Worm (Caenorhabditis elegans) whole organism, young adult: ENCODE data around the gene him-5.

ENCODE experiments used
- B0019.2 ChIP-seq: fragments of 200-800 bp; sonication (Bioruptor generic); conservative IDR thresholded peaks from 2 replicates; pipeline ENCODE4 v1.3.6; 2022; ENCODE audit warnings: missing genetic modification reagents, missing genetic modification characterization, missing compliant biosample characterization
- C06A6.2 ChIP-seq: fragments of 200-800 bp; sonication (Bioruptor generic); conservative IDR thresholded peaks from 2 replicates; pipeline ENCODE4 v1.3.6; 2022; ENCODE audit warnings: missing genetic modification characterization, missing compliant biosample characterization
- F10E7.11 ChIP-seq: sonication (generic microtip); optimal IDR thresholded peaks from 2 replicates; lab custom pipeline; 2017; ENCODE audit warnings: mild to moderate bottlenecking, missing genetic modification characterization, moderate library complexity, missing compliant biosample characterization
- F33H1.4 ChIP-seq: fragments of 200-800 bp; sonication (Bioruptor generic); IDR thresholded peaks from 2 replicates; pipeline ENCODE4 v1.3.6; 2022; ENCODE audit warnings: missing genetic modification reagents, missing genetic modification characterization, missing compliant biosample characterization
- F39B2.1 ChIP-seq: fragments of 200-800 bp; sonication (Bioruptor generic); IDR thresholded peaks from 2 replicates; pipeline ENCODE4 v1.3.6; 2022; ENCODE audit warnings: missing genetic modification reagents, missing genetic modification characterization, missing compliant biosample characterization
- F57C9.4 ChIP-seq: sonication (generic microtip); optimal IDR thresholded peaks from 2 replicates; lab custom pipeline; 2017; ENCODE audit warnings: mild to moderate bottlenecking, missing genetic modification characterization, missing compliant biosample characterization
- K11D2.4 ChIP-seq: fragments of 200-800 bp; sonication (Bioruptor generic); IDR thresholded peaks from 2 replicates; pipeline ENCODE4 v1.3.6; 2022; ENCODE audit warnings: missing genetic modification reagents, missing genetic modification characterization, missing compliant biosample characterization
- Y56A3A.18 ChIP-seq: fragments of 200-800 bp; sonication (Bioruptor generic); IDR thresholded peaks from 2 replicates; pipeline ENCODE4 v1.3.6; 2022; ENCODE audit warnings: missing genetic modification reagents, missing genetic modification characterization, missing compliant biosample characterization
- Y67H2A.10 ChIP-seq: fragments of 200-800 bp; sonication (Bioruptor generic); conservative IDR thresholded peaks from 2 replicates; pipeline ENCODE4 v1.3.6; 2022; ENCODE audit warnings: missing genetic modification reagents, missing genetic modification characterization, missing compliant biosample characterization
- ZK185.1 ChIP-seq: sonication (generic microtip); optimal IDR thresholded peaks from 2 replicates; lab custom pipeline; 2016; ENCODE audit warnings: mild to moderate bottlenecking, missing genetic modification characterization, missing compliant biosample characterization; ENCODE audit not compliant: poor library complexity, severe bottlenecking
- akir-1 ChIP-seq: fragments of 200-800 bp; sonication (Bioruptor generic); optimal IDR thresholded peaks from 2 replicates; lab custom pipeline; 2018; ENCODE audit warnings: mild to moderate bottlenecking, missing genetic modification characterization, moderate library complexity, missing compliant biosample characterization
- athp-1 ChIP-seq: sonication (generic microtip); optimal IDR thresholded peaks from 2 replicates; lab custom pipeline; 2017; ENCODE audit warnings: mild to moderate bottlenecking, missing genetic modification characterization, missing compliant biosample characterization
- attf-3 ChIP-seq: fragments of 200-800 bp; sonication (Bioruptor generic); conservative IDR thresholded peaks from 2 replicates; pipeline ENCODE4 v1.3.6; 2022; ENCODE audit warnings: missing genetic modification reagents, missing genetic modification characterization, missing compliant biosample characterization
- bed-1 ChIP-seq: fragments of 200-800 bp; sonication (Bioruptor generic); IDR thresholded peaks from 2 replicates; pipeline ENCODE4 v1.3.6; 2022; ENCODE audit warnings: missing genetic modification reagents, missing genetic modification characterization, missing compliant biosample characterization
- bed-2 ChIP-seq: fragments of 200-800 bp; sonication (Bioruptor generic); IDR thresholded peaks from 2 replicates; pipeline ENCODE4 v1.3.6; 2022; ENCODE audit warnings: missing genetic modification reagents, missing genetic modification characterization, missing compliant biosample characterization
- cebp-1 ChIP-seq, 2 experiments: fragments of 200-800 bp in 1 of 2; sonication (Bioruptor generic) in 1 of 2; sonication (generic microtip) in 1 of 2; IDR thresholded peaks in 1 of 2; optimal IDR thresholded peaks in 1 of 2; 2 replicates each; pipeline versions ENCODE4 v1.3.6 to Lab custom; 2017 to 2022; ENCODE audit warnings: missing compliant biosample characterization in 2 of 2, missing genetic modification characterization in 2 of 2, mild to moderate bottlenecking in 1 of 2, missing genetic modification reagents in 1 of 2, moderate library complexity in 1 of 2
- cebp-2 ChIP-seq: fragments of 200-800 bp; sonication (Bioruptor generic); IDR thresholded peaks from 2 replicates; pipeline ENCODE4 v1.3.6; 2022; ENCODE audit warnings: missing genetic modification characterization, missing compliant biosample characterization
- ceh-27 ChIP-seq: fragments of 200-800 bp; sonication (Bioruptor generic); optimal IDR thresholded peaks from 2 replicates; lab custom pipeline; 2018; ENCODE audit warnings: mild to moderate bottlenecking, missing genetic modification characterization, moderate library complexity, missing compliant biosample characterization
- ceh-58 ChIP-seq: fragments of 200-800 bp; sonication (Bioruptor generic); IDR thresholded peaks from 2 replicates; pipeline ENCODE4 v1.3.6; 2022; ENCODE audit warnings: missing genetic modification characterization, missing compliant biosample characterization
- ceh-79 ChIP-seq: sonication (generic microtip); optimal IDR thresholded peaks from 2 replicates; lab custom pipeline; 2017; ENCODE audit warnings: mild to moderate bottlenecking, missing genetic modification characterization, missing compliant biosample characterization
- ceh-91 ChIP-seq: fragments of 200-800 bp; sonication (Bioruptor generic); IDR thresholded peaks from 2 replicates; pipeline ENCODE4 v1.3.6; 2022; ENCODE audit warnings: missing genetic modification reagents, missing genetic modification characterization, missing compliant biosample characterization
- egl-18 ChIP-seq: fragments of 200-800 bp; sonication (Bioruptor generic); IDR thresholded peaks from 2 replicates; pipeline ENCODE4 v1.3.6; 2022; ENCODE audit warnings: missing genetic modification reagents, missing genetic modification characterization, missing compliant biosample characterization
- egl-44 ChIP-seq: fragments of 200-800 bp; sonication (Bioruptor generic); IDR thresholded peaks from 2 replicates; pipeline ENCODE4 v1.3.6; 2022; ENCODE audit warnings: missing genetic modification reagents, missing genetic modification characterization, missing compliant biosample characterization
- gei-17 ChIP-seq: fragments of 200-800 bp; sonication (Bioruptor generic); optimal IDR thresholded peaks from 2 replicates; lab custom pipeline; 2018; ENCODE audit warnings: mild to moderate bottlenecking, missing genetic modification characterization, missing compliant biosample characterization
- hmg-1.2 ChIP-seq: fragments of 200-800 bp; sonication (Bioruptor generic); IDR thresholded peaks from 2 replicates; pipeline ENCODE4 v1.3.6; 2022; ENCODE audit warnings: missing genetic modification reagents, missing genetic modification characterization, missing compliant biosample characterization
- hmg-20 ChIP-seq: fragments of 200-800 bp; sonication (Bioruptor generic); IDR thresholded peaks from 2 replicates; pipeline ENCODE4 v1.3.6; 2022; ENCODE audit warnings: missing genetic modification reagents, missing genetic modification characterization, missing compliant biosample characterization
- hsf-1 ChIP-seq: fragments of 200-800 bp; sonication (Bioruptor generic); IDR thresholded peaks from 2 replicates; pipeline ENCODE4 v1.3.6; 2022; ENCODE audit warnings: missing genetic modification reagents, missing genetic modification characterization, missing compliant biosample characterization
- lag-1 ChIP-seq: fragments of 200-800 bp; sonication (Bioruptor generic); IDR thresholded peaks from 2 replicates; pipeline ENCODE4 v1.3.6; 2022; ENCODE audit warnings: missing genetic modification reagents, missing genetic modification characterization, missing compliant biosample characterization
- let-526 ChIP-seq: fragments of 200-800 bp; sonication (Bioruptor generic); IDR thresholded peaks from 2 replicates; pipeline ENCODE4 v1.3.6; 2022; ENCODE audit warnings: missing genetic modification reagents, missing genetic modification characterization, missing compliant biosample characterization
- lir-1 ChIP-seq: fragments of 200-800 bp; sonication (Bioruptor generic); conservative IDR thresholded peaks from 2 replicates; pipeline ENCODE4 v1.3.6; 2022; ENCODE audit warnings: missing genetic modification reagents, missing genetic modification characterization, missing compliant biosample characterization
- madf-10 ChIP-seq: sonication (generic microtip); optimal IDR thresholded peaks from 2 replicates; lab custom pipeline; 2016; ENCODE audit warnings: mild to moderate bottlenecking, missing genetic modification characterization, missing compliant biosample characterization
- madf-3 ChIP-seq: fragments of 200-800 bp; sonication (Bioruptor generic); IDR thresholded peaks from 2 replicates; pipeline ENCODE4 v1.3.6; 2022; ENCODE audit warnings: missing genetic modification reagents, missing genetic modification characterization, missing compliant biosample characterization
- madf-6 ChIP-seq: fragments of 200-800 bp; sonication (Bioruptor generic); IDR thresholded peaks from 2 replicates; pipeline ENCODE4 v1.3.6; 2022; ENCODE audit warnings: missing genetic modification reagents, missing genetic modification characterization, missing compliant biosample characterization
- mcd-1 ChIP-seq: fragments of 200-800 bp; sonication (Bioruptor generic); IDR thresholded peaks from 2 replicates; pipeline ENCODE4 v1.3.6; 2022; ENCODE audit warnings: missing genetic modification reagents, missing genetic modification characterization, missing compliant biosample characterization
- nhr-80 ChIP-seq: sonication (generic microtip); optimal IDR thresholded peaks from 2 replicates; lab custom pipeline; 2016; ENCODE audit warnings: missing genetic modification characterization, missing compliant biosample characterization
- pbrm-1 ChIP-seq: fragments of 200-800 bp; sonication (Bioruptor generic); IDR thresholded peaks from 2 replicates; pipeline ENCODE4 v1.3.6; 2022; ENCODE audit warnings: missing genetic modification reagents, missing genetic modification characterization, missing compliant biosample characterization
- rcor-1 ChIP-seq: fragments of 200-800 bp; sonication (Bioruptor generic); IDR thresholded peaks from 2 replicates; pipeline ENCODE4 v1.3.6; 2022; ENCODE audit warnings: missing genetic modification reagents, missing genetic modification characterization, missing compliant biosample characterization
- rec-8 ChIP-seq, 2 experiments: sonication (generic microtip); optimal IDR thresholded peaks; 2 replicates each; lab custom pipeline; 2016; ENCODE audit warnings: mild to moderate bottlenecking in 2 of 2, missing genetic modification characterization in 2 of 2, missing genetic modification reagents in 2 of 2, missing genotype in 2 of 2, missing biosample characterization in 1 of 2, missing compliant biosample characterization in 1 of 2, moderate library complexity in 1 of 2
- snpc-1.3 ChIP-seq: sonication (generic microtip); optimal IDR thresholded peaks from 2 replicates; lab custom pipeline; 2017; ENCODE audit warnings: missing genetic modification characterization, mild to moderate bottlenecking, missing compliant biosample characterization, antibody characterized with exemption, moderate library complexity, missing genotype, missing genetic modification reagents; ENCODE audit not compliant: insufficient read depth
- somi-1 ChIP-seq: fragments of 200-800 bp; sonication (Bioruptor generic); optimal IDR thresholded peaks from 2 replicates; lab custom pipeline; 2018; ENCODE audit warnings: mild to moderate bottlenecking, missing genetic modification characterization, missing compliant biosample characterization
- tbp1 ChIP-seq: fragments of 200-800 bp; sonication (Bioruptor generic); optimal IDR thresholded peaks from 2 replicates; lab custom pipeline; 2018; ENCODE audit warnings: mild to moderate bottlenecking, missing genetic modification characterization, missing compliant biosample characterization
- unc-130 ChIP-seq: sonication (generic microtip); optimal IDR thresholded peaks from 2 replicates; lab custom pipeline; 2016; ENCODE audit warnings: missing genetic modification reagents, missing genetic modification characterization, missing compliant biosample characterization
- zim-3 ChIP-seq: sonication (generic microtip); optimal IDR thresholded peaks from 2 replicates; lab custom pipeline; 2017; ENCODE audit warnings: mild to moderate bottlenecking, missing genetic modification characterization, moderate library complexity, missing compliant biosample characterization
- ztf-18 ChIP-seq: sonication (generic microtip); optimal IDR thresholded peaks from 2 replicates; lab custom pipeline; 2016; ENCODE audit warnings: missing genotype, mild to moderate bottlenecking, missing genetic modification characterization, missing compliant biosample characterization
- ztf-22 ChIP-seq: fragments of 200-800 bp; sonication (Bioruptor generic); optimal IDR thresholded peaks from 2 replicates; lab custom pipeline; 2018; ENCODE audit warnings: mild to moderate bottlenecking, missing genetic modification characterization, moderate library complexity, missing compliant biosample characterization
- ztf-25 ChIP-seq: fragments of 200-800 bp; sonication (Bioruptor generic); IDR thresholded peaks from 2 replicates; pipeline ENCODE4 v1.3.6; 2022; ENCODE audit warnings: missing genetic modification reagents, missing genetic modification characterization, missing compliant biosample characterization
- ztf-26 ChIP-seq: sonication (generic microtip); optimal IDR thresholded peaks from 2 replicates; lab custom pipeline; 2017; ENCODE audit warnings: missing genetic modification characterization, missing compliant biosample characterization

Gene him-5

DNA sequence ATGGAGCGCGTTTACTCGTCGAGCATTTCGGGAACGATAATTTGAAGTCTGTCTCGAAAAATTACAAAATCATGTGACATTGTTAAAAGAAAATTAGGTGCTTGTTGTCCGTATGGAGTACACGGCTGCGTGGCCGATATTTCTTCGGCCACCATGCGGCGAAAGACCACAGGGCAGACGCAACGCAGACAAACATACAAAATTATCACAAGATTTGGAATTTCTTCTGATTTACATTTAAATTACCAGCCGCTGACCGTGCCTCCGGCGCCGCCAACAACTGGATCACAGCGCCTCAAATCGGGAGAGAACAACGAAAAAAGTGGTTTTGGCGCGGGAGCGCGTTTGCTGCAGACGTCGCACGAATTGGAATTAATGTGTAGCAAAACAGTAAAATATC lies 35.1 kb upstream of the him-5 start (continued):
- TF ChIP-seq ztf-22 (GFP tag; lab: Kevin White, UChicago) (peak; percentile 78), ceh-79 (peak; percentile 68), egl-44 (peak; percentile 94), ztf-25 (GFP tag; lab: Robert Waterston, UW) (peak; percentile 77; the same call in 1 of the 2 replicates), somi-1 (GFP tag; lab: Kevin White, UChicago) (peak; percentile 84), gei-17 (GFP tag; lab: Kevin White, UChicago) (peak; percentile 72), ztf-26 (tag; lab: Kevin White, UChicago) (peak; percentile 94), hmg-1.2 (GFP tag; lab: Robert Waterston, UW) (peak; percentile 96), madf-10 (tag; lab: Kevin White, UChicago) (peak; percentile 88), akir-1 (peak; percentile 94), madf-3 (peak; percentile 94), bed-1 (GFP tag; lab: Robert Waterston, UW) (peak; percentile 97), cebp-2 (GFP tag; lab: Robert Waterston, UW) (0 out of 2 replicates have a peak, but pooled peaks have one; percentile 27), let-526 (GFP tag; lab: Robert Waterston, UW) (peak; percentile 98), ztf-18 (tag; lab: Kevin White, UChicago) (peak; percentile 55), unc-130 (peak; percentile 60), F39B2.1 (GFP tag; lab: Robert Waterston, UW) (0 out of 2 replicates have a peak, but pooled peaks have one; percentile 42), egl-18 (GFP tag; lab: Robert Waterston, UW) (peak; percentile 95), Y56A3A.18 (peak; percentile 93), Y67H2A.10 (GFP tag; lab: Robert Waterston, UW) (peak; percentile 90), tbp1 (GFP tag; lab: Kevin White, UChicago) (peak; percentile 68), mcd-1 (peak; percentile 99), F10E7.11 (peak; percentile 47), rec-8 (tag; optimal IDR thresholded peaks at IDR 0.05; lab: Kevin White, UChicago) (peak; percentile 57 to 79), pbrm-1 (GFP tag; lab: Robert Waterston, UW) (peak; percentile 95), athp-1 (tag; lab: Kevin White, UChicago) (peak; percentile 91), K11D2.4 (peak; percentile 97), attf-3 (GFP tag; lab: Robert Waterston, UW) (peak; percentile 82), zim-3 (tag; lab: Kevin White, UChicago) (peak; percentile 89), ZK185.1 (tag; lab: Kevin White, UChicago) (peak; percentile 97), lag-1 (peak; percentile 97), cebp-1 (GFP tag; IDR thresholded peaks at IDR 0.05; lab: Robert Waterston, UW) (peak; percentile 87), cebp-1 (tag; optimal IDR thresholded peaks at IDR 0.05; lab: Kevin White, UChicago) (peak; percentile 87), rcor-1 (GFP tag; lab: Robert Waterston, UW) (peak; percentile 95), ceh-58 (0 out of 2 replicates have a peak, but pooled peaks have one; percentile 13), C06A6.2 (GFP tag; lab: Robert Waterston, UW) (peak; percentile 97), ceh-27 (peak; percentile 96), hsf-1 (peak; percentile 74), F57C9.4 (peak; percentile 87), bed-2 (GFP tag; lab: Robert Waterston, UW) (peak; percentile 98), snpc-1.3 (tag; lab: Kevin White, UChicago) (peak; percentile 19), F33H1.4 (peak; percentile 72), ceh-91 (GFP tag; lab: Robert Waterston, UW) (peak; percentile 77), hmg-20 (GFP tag; lab: Robert Waterston, UW) (peak; percentile 91), nhr-80 (tag; lab: Kevin White, UChicago) (peak; percentile 75), lir-1 (GFP tag; lab: Robert Waterston, UW) (peak; percentile 97), madf-6 (GFP tag; lab: Robert Waterston, UW) (peak; percentile 85), B0019.2 (GFP tag; lab: Robert Waterston, UW) (0 out of 2 replicates have a peak, but pooled peaks have one; percentile 15)
